Worm (Caenorhabditis elegans) whole organism, L2 larva: ENCODE measurements around the gene ram-2.

Experiments
- C34F6.9 ChIP-seq: fragments of 150-350 bp; optimal IDR thresholded peaks from 2 replicates; lab custom pipeline; 2014; ENCODE audit warnings: missing biosample characterization, missing genetic modification characterization
- F13H6.1 ChIP-seq: sonication (generic microtip); optimal IDR thresholded peaks from 2 replicates; lab custom pipeline; 2016; ENCODE audit warnings: missing genetic modification characterization, missing compliant biosample characterization
- R02D3.7 ChIP-seq: fragments of 150-350 bp; optimal IDR thresholded peaks from 2 replicates; lab custom pipeline; 2014; ENCODE audit warnings: missing biosample characterization, missing genetic modification characterization
- Y55F3AM.14 ChIP-seq: fragments of 200-800 bp; sonication (Bioruptor generic); optimal IDR thresholded peaks from 2 replicates; lab custom pipeline; 2018; ENCODE audit warnings: mild to moderate bottlenecking, missing genetic modification characterization, missing compliant biosample characterization
- ZK546.5 ChIP-seq: sonication (generic microtip); optimal IDR thresholded peaks from 2 replicates; lab custom pipeline; 2017; ENCODE audit warnings: missing biosample characterization, missing genetic modification characterization
- aly-2 ChIP-seq: fragments of 150-350 bp; optimal IDR thresholded peaks from 2 replicates; lab custom pipeline; 2014; ENCODE audit warnings: missing biosample characterization, missing genetic modification characterization
- ama-1 ChIP-seq: fragments of 150-350 bp; optimal IDR thresholded peaks from 2 replicates; lab custom pipeline; 2018; ENCODE audit warnings: inconsistent platforms
- blmp-1 ChIP-seq: sonication (generic microtip); optimal IDR thresholded peaks from 2 replicates; lab custom pipeline; 2017; ENCODE audit warnings: missing genetic modification characterization, mild to moderate bottlenecking, missing compliant biosample characterization, antibody characterized with exemption, moderate library complexity; ENCODE audit not compliant: insufficient read depth
- ceh-82 ChIP-seq: fragments of 150-350 bp; optimal IDR thresholded peaks from 2 replicates; lab custom pipeline; 2014; ENCODE audit warnings: missing biosample characterization, missing genetic modification characterization
- crh-2 ChIP-seq: sonication (generic microtip); optimal IDR thresholded peaks from 2 replicates; lab custom pipeline; 2017; ENCODE audit warnings: missing biosample characterization, missing genetic modification characterization
- dmd-4 ChIP-seq: sonication (generic microtip); optimal IDR thresholded peaks from 2 replicates; lab custom pipeline; 2017; ENCODE audit warnings: missing biosample characterization, missing genetic modification characterization
- egl-27 ChIP-seq: sonication (generic microtip); optimal IDR thresholded peaks from 3 replicates; lab custom pipeline; 2017; ENCODE audit warnings: missing biosample characterization, missing genetic modification reagents, missing genetic modification characterization
- elt-3 ChIP-seq: sonication (generic microtip); optimal IDR thresholded peaks from 2 replicates; lab custom pipeline; 2017; ENCODE audit warnings: missing biosample characterization, missing genetic modification characterization
- fos-1 ChIP-seq: fragments of 150-350 bp; optimal IDR thresholded peaks from 2 replicates; lab custom pipeline; 2014; ENCODE audit warnings: missing biosample characterization, missing genetic modification characterization
- gmeb-1 ChIP-seq: fragments of 150-350 bp; optimal IDR thresholded peaks from 2 replicates; lab custom pipeline; 2014; ENCODE audit warnings: missing biosample characterization, missing genetic modification characterization
- lin-11 ChIP-seq: fragments of 150-350 bp; sonication (generic microtip); optimal IDR thresholded peaks from 2 replicates; lab custom pipeline; 2014; ENCODE audit warnings: missing biosample characterization, missing genetic modification characterization, inconsistent platforms, mixed read lengths
- lin-13 ChIP-seq: fragments of 150-350 bp; optimal IDR thresholded peaks from 2 replicates; lab custom pipeline; 2014; ENCODE audit warnings: missing biosample characterization, missing genetic modification reagents, missing genetic modification characterization
- lin-39 ChIP-seq: fragments of 150-350 bp; optimal IDR thresholded peaks from 2 replicates; lab custom pipeline; 2014; ENCODE audit warnings: missing biosample characterization, missing genetic modification reagents, missing genetic modification characterization
- lsy-2 ChIP-seq, 2 experiments: fragments of 150-350 bp in 1 of 2; sonication (generic microtip) in 1 of 2; optimal IDR thresholded peaks; 2 replicates each; lab custom pipeline; 2014 to 2017; ENCODE audit warnings: missing biosample characterization in 2 of 2, missing genetic modification characterization in 2 of 2
- mab-5 ChIP-seq: fragments of 150-350 bp; optimal IDR thresholded peaks from 2 replicates; lab custom pipeline; 2014; ENCODE audit warnings: missing biosample characterization, missing genetic modification characterization
- mbf-1 ChIP-seq: sonication (generic microtip); optimal IDR thresholded peaks from 2 replicates; lab custom pipeline; 2017; ENCODE audit warnings: missing biosample characterization, missing genetic modification characterization
- mdl-1 ChIP-seq, 2 experiments: fragments of 150-350 bp in 1 of 2; sonication (generic microtip) in 1 of 2; optimal IDR thresholded peaks; 2 replicates each; lab custom pipeline; 2017; ENCODE audit warnings: missing biosample characterization in 2 of 2, missing genetic modification characterization in 2 of 2
- nhr-10 ChIP-seq: sonication (generic microtip); optimal IDR thresholded peaks from 2 replicates; lab custom pipeline; 2017; ENCODE audit warnings: missing biosample characterization, missing genetic modification characterization
- nhr-11 ChIP-seq: fragments of 150-350 bp; optimal IDR thresholded peaks from 2 replicates; lab custom pipeline; 2014; ENCODE audit warnings: missing biosample characterization, missing genetic modification characterization
- nhr-12 ChIP-seq: fragments of 150-350 bp; optimal IDR thresholded peaks from 2 replicates; lab custom pipeline; 2014; ENCODE audit warnings: missing biosample characterization, missing genetic modification characterization
- nhr-129 ChIP-seq: fragments of 150-350 bp; optimal IDR thresholded peaks from 2 replicates; lab custom pipeline; 2014; ENCODE audit warnings: missing biosample characterization, missing genetic modification characterization
- nhr-21 ChIP-seq: fragments of 150-350 bp; optimal IDR thresholded peaks from 2 replicates; lab custom pipeline; 2014; ENCODE audit warnings: missing biosample characterization, missing genetic modification characterization
- nhr-23 ChIP-seq: fragments of 150-350 bp; optimal IDR thresholded peaks from 2 replicates; lab custom pipeline; 2014; ENCODE audit warnings: missing biosample characterization, missing genetic modification reagents, missing genetic modification characterization
- nhr-237 ChIP-seq: fragments of 150-350 bp; optimal IDR thresholded peaks from 2 replicates; lab custom pipeline; 2014; ENCODE audit warnings: missing biosample characterization, missing genetic modification characterization
- nhr-25 ChIP-seq: fragments of 150-350 bp; sonication (generic microtip); optimal IDR thresholded peaks from 3 replicates; lab custom pipeline; 2014; ENCODE audit warnings: missing biosample characterization, missing genetic modification characterization
- nhr-6 ChIP-seq: fragments of 150-350 bp; optimal IDR thresholded peaks from 2 replicates; lab custom pipeline; 2014; ENCODE audit warnings: missing biosample characterization, missing genetic modification characterization
- peb-1 ChIP-seq: fragments of 150-350 bp; optimal IDR thresholded peaks from 2 replicates; lab custom pipeline; 2014; ENCODE audit warnings: missing biosample characterization, missing genetic modification characterization
- sem-4 ChIP-seq: fragments of 150-350 bp; optimal IDR thresholded peaks from 2 replicates; lab custom pipeline; 2014; ENCODE audit warnings: missing biosample characterization, missing genetic modification reagents, missing genetic modification characterization
- skn-1 ChIP-seq: sonication (generic microtip); optimal IDR thresholded peaks from 2 replicates; lab custom pipeline; 2017; ENCODE audit warnings: missing biosample characterization, missing genetic modification characterization
- sma-3 ChIP-seq: sonication (generic microtip); optimal IDR thresholded peaks from 2 replicates; lab custom pipeline; 2016; ENCODE audit warnings: missing genetic modification reagents, missing genetic modification characterization, missing compliant biosample characterization
- sma-9 ChIP-seq, 2 experiments: fragments of 150-350 bp in 1 of 2; sonication (generic microtip) in 1 of 2; optimal IDR thresholded peaks; 2 replicates each; lab custom pipeline; 2014 to 2016; ENCODE audit warnings: missing genetic modification characterization in 2 of 2, mild to moderate bottlenecking in 1 of 2, missing biosample characterization in 1 of 2, missing compliant biosample characterization in 1 of 2, missing genetic modification reagents in 1 of 2, moderate library complexity in 1 of 2
- snpc-4 ChIP-seq: fragments of 150-350 bp; optimal IDR thresholded peaks from 2 replicates; lab custom pipeline; 2014; ENCODE audit warnings: missing biosample characterization, missing genetic modification characterization
- unc-39 ChIP-seq: fragments of 150-350 bp; optimal IDR thresholded peaks from 2 replicates; lab custom pipeline; 2014; ENCODE audit warnings: missing biosample characterization, missing genetic modification characterization
- unc-55 ChIP-seq: fragments of 150-350 bp; sonication (generic microtip); optimal IDR thresholded peaks from 3 replicates; lab custom pipeline; 2014; ENCODE audit warnings: missing biosample characterization, missing genetic modification reagents, missing genetic modification characterization
- unc-62 ChIP-seq: fragments of 150-350 bp; optimal IDR thresholded peaks from 2 replicates; lab custom pipeline; 2014; ENCODE audit warnings: missing biosample characterization, missing genetic modification reagents, missing genetic modification characterization
- zag-1 ChIP-seq: fragments of 150-350 bp; optimal IDR thresholded peaks from 2 replicates; lab custom pipeline; 2014; ENCODE audit warnings: missing biosample characterization, missing genetic modification characterization
- ztf-1 ChIP-seq: fragments of 200-800 bp; sonication (Bioruptor generic); conservative IDR thresholded peaks from 2 replicates; pipeline ENCODE4 v1.3.6; 2022; ENCODE audit warnings: missing genetic modification characterization, missing compliant biosample characterization
- ztf-11 ChIP-seq: sonication (generic microtip); optimal IDR thresholded peaks from 2 replicates; lab custom pipeline; 2017; ENCODE audit warnings: missing biosample characterization, missing genetic modification characterization
- ztf-4 ChIP-seq: fragments of 150-350 bp; optimal IDR thresholded peaks from 2 replicates; lab custom pipeline; 2014; ENCODE audit warnings: missing biosample characterization, missing genetic modification characterization

Gene ram-2

DNA sequence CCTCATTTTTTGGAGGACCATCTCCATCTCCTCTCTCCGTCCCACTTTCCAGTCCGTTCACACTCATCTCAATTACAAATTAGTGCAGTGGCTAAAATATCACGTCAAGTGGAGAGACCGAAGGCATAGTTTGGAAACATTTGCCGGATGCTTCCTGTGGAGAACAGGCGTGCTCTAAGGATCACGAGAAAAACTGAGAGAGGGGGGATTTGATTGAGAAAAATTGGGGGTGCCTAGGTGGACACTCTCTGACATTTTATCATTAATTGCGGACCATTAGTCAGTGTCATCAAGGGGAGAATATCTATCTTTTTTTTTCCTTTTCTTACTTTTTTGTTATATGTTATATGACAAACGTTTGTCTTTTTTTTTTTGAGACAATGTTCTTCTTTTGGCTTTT, 34.7 kb downstream of the ram-2 start:
- TF ChIP-seq ztf-1 (GFP tag; lab: Robert Waterston, UW) (no peak), lin-11 (no peak), lin-39 (no peak), lsy-2 (tag; optimal IDR thresholded peaks at IDR 0.05; lab: Kevin White, UChicago) (peak in 1 of 2 experiments; percentile 52), lin-13 (no peak), nhr-237 (no peak), gmeb-1 (tag; lab: Kevin White, UChicago) (no peak), egl-27 (tag; lab: Kevin White, UChicago) (no peak), mdl-1 (tag; optimal IDR thresholded peaks at IDR 0.05; lab: Kevin White, UChicago) (no peak), nhr-25 (tag; lab: Kevin White, UChicago) (no peak), C34F6.9 (peak; percentile 28), ztf-4 (tag; lab: Kevin White, UChicago) (no peak), mbf-1 (tag; lab: Kevin White, UChicago) (no peak), sma-9 (GFP tag; optimal IDR thresholded peaks at IDR 0.05; lab: Kevin White, UChicago) (no peak), sma-9 (tag; optimal IDR thresholded peaks at IDR 0.05; lab: Kevin White, UChicago) (no peak), ztf-11 (no peak), F13H6.1 (peak; percentile 45), nhr-6 (tag; lab: Kevin White, UChicago) (no peak), aly-2 (no peak), unc-39 (tag; lab: Kevin White, UChicago) (no peak), fos-1 (tag; lab: Kevin White, UChicago) (no peak), ZK546.5 (tag; lab: Kevin White, UChicago) (no peak), skn-1 (tag; lab: Kevin White, UChicago) (no peak), crh-2 (tag; lab: Kevin White, UChicago) (no peak), blmp-1 (tag; lab: Kevin White, UChicago) (no peak), unc-55 (GFP tag; lab: Kevin White, UChicago) (no peak), R02D3.7 (tag; lab: Kevin White, UChicago) (no peak), nhr-129 (tag; lab: Kevin White, UChicago) (peak; percentile 28), nhr-10 (tag; lab: Kevin White, UChicago) (no peak), mab-5 (peak; percentile 33), unc-62 (GFP tag; lab: Kevin White, UChicago) (no peak), nhr-11 (tag; lab: Kevin White, UChicago) (no peak), peb-1 (tag; lab: Kevin White, UChicago) (no peak), nhr-12 (tag; lab: Kevin White, UChicago) (no peak), elt-3 (tag; lab: Kevin White, UChicago) (no peak), zag-1 (tag; lab: Kevin White, UChicago) (no peak), sem-4 (tag; lab: Kevin White, UChicago) (peak; percentile 1), snpc-4 (no peak), ceh-82 (tag; lab: Kevin White, UChicago) (no peak), ama-1 (no peak), dmd-4 (no peak), sma-3 (no peak), nhr-21 (no peak), Y55F3AM.14 (GFP tag; lab: Kevin White, UChicago) (no peak), nhr-23 (tag; lab: Kevin White, UChicago) (no peak)

DNA sequence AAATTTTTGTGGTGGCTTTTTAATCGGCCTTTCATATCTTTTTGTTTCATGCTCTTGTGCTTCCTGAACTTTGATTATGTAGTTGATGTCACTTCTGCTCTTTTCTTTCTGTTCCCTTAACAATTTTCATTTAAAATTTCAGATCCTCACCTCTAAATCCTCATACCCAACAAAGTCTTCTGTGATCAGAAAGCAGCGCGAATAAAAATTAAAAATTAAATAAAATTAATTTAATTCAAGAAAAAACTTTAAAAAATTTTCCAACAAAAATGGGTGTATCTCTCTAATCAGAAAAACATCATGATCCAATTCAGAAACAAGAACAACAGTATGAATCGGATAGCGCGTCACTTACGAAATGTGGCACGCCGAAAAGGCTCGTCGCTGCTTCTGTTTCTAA, 41.4 kb downstream of the ram-2 start, which contains the start of gene ptp-3:
ptp-3 (plus strand) TSS at position 301 of the 400 bp plus-strand sequence.
- TF ChIP-seq peb-1 (tag; lab: Kevin White, UChicago) (no peak), sma-9 (GFP tag; optimal IDR thresholded peaks at IDR 0.05; lab: Kevin White, UChicago) (no peak), sma-9 (tag; optimal IDR thresholded peaks at IDR 0.05; lab: Kevin White, UChicago) (no peak), mdl-1 (tag; optimal IDR thresholded peaks at IDR 0.05; lab: Kevin White, UChicago) (no peak), nhr-11 (tag; lab: Kevin White, UChicago) (no peak), skn-1 (tag; lab: Kevin White, UChicago) (no peak), nhr-21 (no peak), blmp-1 (tag; lab: Kevin White, UChicago) (no peak), egl-27 (tag; lab: Kevin White, UChicago) (no peak), aly-2 (no peak), mbf-1 (tag; lab: Kevin White, UChicago) (no peak), unc-39 (tag; lab: Kevin White, UChicago) (no peak), ZK546.5 (tag; lab: Kevin White, UChicago) (no peak)
